Worm (Caenorhabditis elegans) whole organism, L3 larva: ENCODE measurements around the gene clc-25.

Source experiments
- R02D3.7 ChIP-seq: fragments of 150-350 bp; optimal IDR thresholded peaks from 2 replicates; lab custom pipeline; 2014; ENCODE audit warnings: missing biosample characterization, missing genetic modification characterization
- ama-1 ChIP-seq: fragments of 150-350 bp; optimal IDR thresholded peaks from 2 replicates; lab custom pipeline; 2018
- ceh-16 ChIP-seq: sonication (generic microtip); optimal IDR thresholded peaks from 2 replicates; lab custom pipeline; 2017; ENCODE audit warnings: missing biosample characterization, missing genetic modification characterization
- ceh-28 ChIP-seq: fragments of 150-350 bp; optimal IDR thresholded peaks from 2 replicates; lab custom pipeline; 2014; ENCODE audit warnings: missing biosample characterization, missing genetic modification reagents, missing genetic modification characterization
- ceh-82 ChIP-seq: fragments of 150-350 bp; optimal IDR thresholded peaks from 2 replicates; lab custom pipeline; 2014; ENCODE audit warnings: missing biosample characterization, missing genetic modification characterization
- egl-5 ChIP-seq: fragments of 150-350 bp; optimal IDR thresholded peaks from 2 replicates; lab custom pipeline; 2017; ENCODE audit warnings: missing biosample characterization, missing genetic modification reagents, missing genetic modification characterization, inconsistent platforms
- elt-2 ChIP-seq: sonication (generic microtip); optimal IDR thresholded peaks from 2 replicates; lab custom pipeline; 2016; ENCODE audit warnings: missing genetic modification reagents, mild to moderate bottlenecking, missing genetic modification characterization, missing compliant biosample characterization
- eor-1 ChIP-seq, 2 experiments: fragments of 150-350 bp; optimal IDR thresholded peaks; 2 replicates each; lab custom pipeline; 2014 to 2018; ENCODE audit warnings: missing biosample characterization in 2 of 2, missing genetic modification characterization in 2 of 2
- fos-1 ChIP-seq: fragments of 150-350 bp; optimal IDR thresholded peaks from 2 replicates; lab custom pipeline; 2014; ENCODE audit warnings: missing biosample characterization, missing genetic modification characterization
- hmg-11 ChIP-seq: sonication (generic microtip); optimal IDR thresholded peaks from 2 replicates; lab custom pipeline; 2016; ENCODE audit warnings: missing genetic modification characterization, missing compliant biosample characterization
- jun-1 ChIP-seq: fragments of 150-350 bp; optimal IDR thresholded peaks from 2 replicates; lab custom pipeline; 2014; ENCODE audit warnings: missing biosample characterization, missing genetic modification reagents, missing genetic modification characterization
- lin-39 ChIP-seq: fragments of 150-350 bp; optimal IDR thresholded peaks from 2 replicates; lab custom pipeline; 2018; ENCODE audit warnings: missing biosample characterization, missing genetic modification reagents, missing genetic modification characterization
- lsy-12 ChIP-seq: sonication (generic microtip); optimal IDR thresholded peaks from 2 replicates; lab custom pipeline; 2016; ENCODE audit warnings: mild to moderate bottlenecking, missing genetic modification characterization, missing compliant biosample characterization
- mdl-1 ChIP-seq: fragments of 150-350 bp; optimal IDR thresholded peaks from 2 replicates; lab custom pipeline; 2014; ENCODE audit warnings: missing biosample characterization, missing genetic modification characterization
- mml-1 ChIP-seq: fragments of 150-350 bp; sonication (generic microtip); optimal IDR thresholded peaks from 3 replicates; lab custom pipeline; 2014; ENCODE audit warnings: missing biosample characterization, missing genetic modification characterization
- nhr-12 ChIP-seq: fragments of 150-350 bp; optimal IDR thresholded peaks from 2 replicates; lab custom pipeline; 2014; ENCODE audit warnings: missing biosample characterization, missing genetic modification characterization
- nhr-23 ChIP-seq: fragments of 150-350 bp; optimal IDR thresholded peaks from 2 replicates; lab custom pipeline; 2014; ENCODE audit warnings: missing biosample characterization, missing genetic modification reagents, missing genetic modification characterization
- nhr-25 ChIP-seq: sonication (generic microtip); optimal IDR thresholded peaks from 2 replicates; lab custom pipeline; 2017; ENCODE audit warnings: missing biosample characterization, missing genetic modification characterization
- nhr-28 ChIP-seq: fragments of 150-350 bp; optimal IDR thresholded peaks from 2 replicates; lab custom pipeline; 2014; ENCODE audit warnings: missing biosample characterization, missing genetic modification characterization
- nhr-76 ChIP-seq: fragments of 150-350 bp; sonication (generic microtip); optimal IDR thresholded peaks from 5 replicates; lab custom pipeline; 2014; ENCODE audit warnings: missing biosample characterization, missing genetic modification characterization
- nhr-77 ChIP-seq: fragments of 150-350 bp; optimal IDR thresholded peaks from 2 replicates; lab custom pipeline; 2014; ENCODE audit warnings: missing biosample characterization, missing genetic modification characterization
- pha-4 ChIP-seq: fragments of 150-350 bp; optimal IDR thresholded peaks from 2 replicates; lab custom pipeline; 2014; ENCODE audit warnings: missing biosample characterization, missing genetic modification reagents, missing genetic modification characterization
- sea-2 ChIP-seq: fragments of 150-350 bp; sonication (generic microtip); optimal IDR thresholded peaks from 4 replicates; lab custom pipeline; 2014; ENCODE audit warnings: missing biosample characterization, missing genetic modification reagents, missing genetic modification characterization
- skn-1 ChIP-seq: fragments of 150-350 bp; optimal IDR thresholded peaks from 2 replicates; lab custom pipeline; 2014; ENCODE audit warnings: missing biosample characterization, missing genetic modification characterization
- snpc-4 ChIP-seq: fragments of 150-350 bp; optimal IDR thresholded peaks from 2 replicates; lab custom pipeline; 2014; ENCODE audit warnings: missing biosample characterization, missing genetic modification characterization
- tbx-2 ChIP-seq: sonication (generic microtip); optimal IDR thresholded peaks from 2 replicates; lab custom pipeline; 2016; ENCODE audit warnings: mild to moderate bottlenecking, missing genetic modification characterization, missing compliant biosample characterization
- unc-62 ChIP-seq: fragments of 150-350 bp; sonication (generic microtip); optimal IDR thresholded peaks from 4 replicates; lab custom pipeline; 2014; ENCODE audit warnings: missing biosample characterization, missing genetic modification reagents, missing genetic modification characterization
- ztf-4 ChIP-seq: fragments of 150-350 bp; optimal IDR thresholded peaks from 2 replicates; lab custom pipeline; 2014; ENCODE audit warnings: missing biosample characterization, missing genetic modification characterization

Gene clc-25

ce11 chrIII:1026261-1026660 lies at the start of gene clc-25:
Gene clc-25 (minus strand): TSS chrIII:1026361.
- TF ChIP-seq elt-2, result peak; percentile 33
- TF ChIP-seq lsy-12 (tag; lab: Kevin White, UChicago), result no peak
- TF ChIP-seq eor-1 (tag; optimal IDR thresholded peaks at IDR 0.05; lab: Kevin White, UChicago), result no peak
- TF ChIP-seq nhr-12, result no peak
- no peak for TF ChIP-seq snpc-4 (tag; lab: Kevin White, UChicago)

- TF ChIP-seq lsy-12 (tag; lab: Kevin White, UChicago), result no peak
- TF ChIP-seq ztf-4, result no peak
- TF ChIP-seq unc-62 (GFP tag; lab: Kevin White, UChicago), result no peak
- no peak for TF ChIP-seq tbx-2 (tag; lab: Kevin White, UChicago)
- no peak for TF ChIP-seq lin-39
Measured at ce11 chrIII:1074152-1074551, 48.0 kb upstream of the clc-25 start.

- TF ChIP-seq sea-2, result no peak
- TF ChIP-seq mdl-1, result no peak
- no peak for TF ChIP-seq ama-1 (lab: Kevin White, UChicago)
- TF ChIP-seq ceh-16 (tag; lab: Kevin White, UChicago), result no peak
Measured at ce11 chrIII:1059961-1060360, 33.8 kb upstream of the clc-25 start, which contains the start of gene BE0003N10.6. Gene BE0003N10.6 (minus strand): TSS chrIII:1060061.

ce11 chrIII:1058881-1059280 lies 32.7 kb upstream of the clc-25 start:
- TF ChIP-seq pha-4 (tag; lab: Kevin White, UChicago) (no peak), ceh-28 (tag; lab: Kevin White, UChicago) (peak; percentile 57)
- TF ChIP-seq, all 47 proteins: peak for 1

ce11 chrIII:1058074-1058473 lies 31.9 kb upstream of the clc-25 start:
- TF ChIP-seq ceh-28 (tag; lab: Kevin White, UChicago), result peak; percentile 94
- TF ChIP-seq lsy-12 (tag; lab: Kevin White, UChicago), result no peak
- TF ChIP-seq eor-1 (tag; optimal IDR thresholded peaks at IDR 0.05; lab: Kevin White, UChicago), result no peak

ce11 chrIII:1056989-1057687 lies 31.0 kb upstream of the clc-25 start:
- peak; percentile 85 for TF ChIP-seq ceh-28 (tag; lab: Kevin White, UChicago)

- TF ChIP-seq mml-1 (tag; lab: Kevin White, UChicago), result no peak
- peak; percentile 13 for TF ChIP-seq nhr-25 (tag; lab: Kevin White, UChicago)
- TF ChIP-seq nhr-23 (tag; lab: Kevin White, UChicago), result peak; percentile 83
- TF ChIP-seq nhr-28, result no peak
- TF ChIP-seq hmg-11, result peak; percentile 44
- TF ChIP-seq lin-39, result no peak
- TF ChIP-seq mdl-1, result no peak
- TF ChIP-seq ceh-82, result no peak
- no peak for TF ChIP-seq jun-1
- no peak for TF ChIP-seq R02D3.7 (tag; lab: Kevin White, UChicago)
- TF ChIP-seq, all 47 proteins: peak for 3
Measured at ce11 chrIII:1054096-1054495, 27.9 kb upstream of the clc-25 start.

ce11 chrIII:1053067-1053466 lies 26.9 kb upstream of the clc-25 start, which contains the start of gene fbxo-11.2:
Gene fbxo-11.2 (minus strand): TSS chrIII:1053242.
- TF ChIP-seq nhr-25 (tag; lab: Kevin White, UChicago), result peak; percentile 67
- TF ChIP-seq skn-1, result no peak
- no peak for TF ChIP-seq R02D3.7 (tag; lab: Kevin White, UChicago)
- TF ChIP-seq hmg-11, result peak; percentile 49
- peak; percentile 6 for TF ChIP-seq nhr-23 (tag; lab: Kevin White, UChicago)

ce11 chrIII:1052291-1052690 lies 26.1 kb upstream of the clc-25 start:
- TF ChIP-seq snpc-4 (tag; lab: Kevin White, UChicago) (no peak), mdl-1 (no peak), egl-5 (tag; lab: Kevin White, UChicago) (no peak), pha-4 (tag; lab: Kevin White, UChicago) (no peak), nhr-76 (no peak), ama-1 (lab: Kevin White, UChicago) (no peak), nhr-77 (tag; lab: Kevin White, UChicago) (no peak), nhr-23 (tag; lab: Kevin White, UChicago) (no peak), nhr-25 (tag; lab: Kevin White, UChicago) (no peak), fos-1 (tag; lab: Kevin White, UChicago) (no peak)
- TF ChIP-seq, all 47 proteins: peak for 0
